Fruit fly (Drosophila melanogaster) whole organism, embryonic: ENCODE measurements around the gene Tim17b1.
A peak's percentile ranks its signal among the peaks of the same experiment; 100 is the strongest.

Source experiments
- Atf-2 ChIP-seq: fragments of 200-800 bp; sonication (Bioruptor generic); optimal IDR thresholded peaks from 2 replicates; lab custom pipeline; 2016; ENCODE audit warnings: missing biosample characterization, missing genetic modification characterization
- Atf6 ChIP-seq: fragments of 200-800 bp; sonication (Bioruptor generic); IDR thresholded peaks from 2 replicates; pipeline ENCODE4 v1.3.6; 2022; ENCODE audit warnings: missing biosample characterization, missing genetic modification characterization
- CG11247 ChIP-seq: fragments of 200-800 bp; sonication (Bioruptor generic); IDR thresholded peaks from 2 replicates; pipeline ENCODE4 v1.3.6; 2022; ENCODE audit warnings: missing biosample characterization, missing genetic modification characterization
- CG11456 ChIP-seq: fragments of 200-800 bp; sonication (Bioruptor generic); IDR thresholded peaks from 3 replicates; pipeline ENCODE4 v1.3.6; 2022; ENCODE audit warnings: missing biosample characterization, missing genetic modification characterization
- CG11504 ChIP-seq: fragments of 200-800 bp; sonication (Bioruptor generic); optimal IDR thresholded peaks from 3 replicates; lab custom pipeline; 2019; ENCODE audit warnings: missing biosample characterization, mild to moderate bottlenecking, missing genetic modification characterization, moderate library complexity
- CG11696 ChIP-seq: fragments of 200-800 bp; sonication (Bioruptor generic); IDR thresholded peaks from 2 replicates; pipeline ENCODE4 v1.3.6; 2022; ENCODE audit warnings: missing biosample characterization, missing genetic modification characterization
- CG11723 ChIP-seq: fragments of 200-800 bp; sonication (Bioruptor generic); optimal IDR thresholded peaks from 2 replicates; lab custom pipeline; 2017; ENCODE audit warnings: missing biosample characterization, mild to moderate bottlenecking, missing genetic modification characterization
- CG14441 ChIP-seq: fragments of 200-800 bp; sonication (Bioruptor generic); IDR thresholded peaks from 2 replicates; pipeline ENCODE4 v1.3.6; 2022; ENCODE audit warnings: missing biosample characterization, missing genetic modification characterization
- CG3281 ChIP-seq: fragments of 200-800 bp; sonication (Bioruptor generic); optimal IDR thresholded peaks from 3 replicates; lab custom pipeline; 2017; ENCODE audit warnings: missing biosample characterization, mild to moderate bottlenecking, missing genetic modification characterization
- CG6175 ChIP-seq: fragments of 200-800 bp; sonication (Bioruptor generic); IDR thresholded peaks from 3 replicates; pipeline ENCODE4 v1.3.6; 2022; ENCODE audit warnings: missing biosample characterization, missing genetic modification characterization
- CG8478 ChIP-seq: fragments of >200 bp; optimal IDR thresholded peaks from 2 replicates; lab custom pipeline; 2018
- CG8944 ChIP-seq: fragments of 200-800 bp; sonication (Bioruptor generic); optimal IDR thresholded peaks from 3 replicates; lab custom pipeline; 2016; ENCODE audit warnings: missing biosample characterization, missing genetic modification characterization
- CG9727 ChIP-seq: fragments of 200-800 bp; sonication (Bioruptor generic); optimal IDR thresholded peaks from 3 replicates; lab custom pipeline; 2017; ENCODE audit warnings: missing biosample characterization, mild to moderate bottlenecking, missing genetic modification characterization
- Dbx ChIP-seq: fragments of 200-800 bp; sonication (Bioruptor generic); IDR thresholded peaks from 3 replicates; pipeline ENCODE4 v1.3.6; 2022; ENCODE audit warnings: missing biosample characterization, missing genetic modification characterization
- Dll ChIP-seq: fragments of 200-800 bp; sonication (Bioruptor generic); IDR thresholded peaks from 4 replicates; pipeline ENCODE4 v1.3.6; 2022; ENCODE audit warnings: missing biosample characterization, missing genetic modification characterization; ENCODE audit not compliant: partially characterized antibody
- Ets65A ChIP-seq: fragments of 200-800 bp; sonication (Bioruptor generic); peaks from one replicate; lab custom pipeline; 2016; ENCODE audit warnings: missing biosample characterization, missing genetic modification characterization
- H2.0 ChIP-seq: fragments of 200-800 bp; sonication (Bioruptor generic); IDR thresholded peaks from 2 replicates; pipeline ENCODE4 v1.3.6; 2022; ENCODE audit warnings: missing biosample characterization, missing genetic modification characterization
- HLH54F ChIP-seq: fragments of 200-800 bp; sonication (Bioruptor generic); optimal IDR thresholded peaks from 3 replicates; lab custom pipeline; 2016; ENCODE audit warnings: missing biosample characterization, missing genetic modification characterization
- Jarid2 ChIP-seq: fragments of 200-800 bp; sonication (Bioruptor generic); optimal IDR thresholded peaks from 3 replicates; lab custom pipeline; 2017; ENCODE audit warnings: mild to moderate bottlenecking, missing biosample characterization, missing genetic modification reagents, missing genetic modification characterization
- Med ChIP-seq: fragments of 200-800 bp; sonication (Bioruptor generic); peaks from one replicate; lab custom pipeline; 2016; ENCODE audit warnings: missing biosample characterization, missing genetic modification characterization, mild to moderate bottlenecking, inconsistent platforms, moderate library complexity
- Mrtf ChIP-seq: fragments of 200-800 bp; sonication (Bioruptor generic); IDR thresholded peaks from 3 replicates; pipeline ENCODE4 v1.3.6; 2022; ENCODE audit warnings: missing biosample characterization, missing genetic modification characterization
- NK7.1 ChIP-seq: fragments of 200-800 bp; sonication (Bioruptor generic); optimal IDR thresholded peaks from 3 replicates; lab custom pipeline; 2016; ENCODE audit warnings: missing biosample characterization, missing genetic modification characterization
- NfI ChIP-seq: fragments of 200-800 bp; sonication (Bioruptor generic); optimal IDR thresholded peaks from 3 replicates; lab custom pipeline; 2018; ENCODE audit warnings: missing biosample characterization, mild to moderate bottlenecking, missing genetic modification characterization, moderate library complexity
- Opbp ChIP-seq: fragments of 200-800 bp; sonication (Bioruptor generic); IDR thresholded peaks from 3 replicates; pipeline ENCODE4 v1.3.6; 2022; ENCODE audit warnings: missing biosample characterization, missing genetic modification characterization; ENCODE audit not compliant: partially characterized antibody
- Optix ChIP-seq: fragments of 200-800 bp; sonication (Bioruptor generic); IDR thresholded peaks from 3 replicates; pipeline ENCODE4 v1.3.6; 2022; ENCODE audit warnings: missing biosample characterization, missing genetic modification characterization
- al ChIP-seq: fragments of 200-800 bp; sonication (Bioruptor generic); IDR thresholded peaks from 2 replicates; pipeline ENCODE4 v1.3.6; 2022; ENCODE audit warnings: missing biosample characterization, missing genetic modification characterization
- amos ChIP-seq: fragments of 200-800 bp; sonication (Bioruptor generic); IDR thresholded peaks from 2 replicates; pipeline ENCODE4 v1.3.6; 2022; ENCODE audit warnings: missing biosample characterization, missing genetic modification characterization; ENCODE audit not compliant: partially characterized antibody
- ara ChIP-seq: fragments of 200-800 bp; sonication (Bioruptor generic); IDR thresholded peaks from 2 replicates; pipeline ENCODE4 v1.3.6; 2022; ENCODE audit warnings: missing biosample characterization, missing genetic modification characterization
- ci ChIP-seq: fragments of 200-800 bp; sonication (Bioruptor generic); IDR thresholded peaks from 3 replicates; pipeline ENCODE4 v1.3.6; 2022; ENCODE audit warnings: missing biosample characterization, missing genetic modification characterization
- disco-r ChIP-seq: fragments of 200-800 bp; sonication (Bioruptor generic); optimal IDR thresholded peaks from 2 replicates; lab custom pipeline; 2016; ENCODE audit warnings: missing biosample characterization, missing genetic modification characterization
- ftz-f1 ChIP-seq: fragments of 200-800 bp; sonication (Bioruptor generic); optimal IDR thresholded peaks from 2 replicates; lab custom pipeline; 2016; ENCODE audit warnings: missing biosample characterization, missing genetic modification characterization
- gcm2 ChIP-seq: fragments of 200-800 bp; sonication (Bioruptor generic); optimal IDR thresholded peaks from 2 replicates; lab custom pipeline; 2016; ENCODE audit warnings: missing biosample characterization, missing genetic modification characterization
- gsb ChIP-seq: fragments of 200-800 bp; sonication (Bioruptor generic); IDR thresholded peaks from 2 replicates; pipeline ENCODE4 v1.3.6; 2022; ENCODE audit warnings: missing biosample characterization, missing genetic modification characterization
- her ChIP-seq: fragments of 200-800 bp; sonication (Bioruptor generic); optimal IDR thresholded peaks from 2 replicates; lab custom pipeline; 2016; ENCODE audit warnings: missing biosample characterization, missing genetic modification characterization
- ind ChIP-seq: fragments of 200-800 bp; sonication (Bioruptor generic); optimal IDR thresholded peaks from 3 replicates; lab custom pipeline; 2016; ENCODE audit warnings: missing biosample characterization, missing genetic modification characterization
- jumu ChIP-seq: fragments of 200-800 bp; sonication (Bioruptor generic); optimal IDR thresholded peaks from 3 replicates; lab custom pipeline; 2016; ENCODE audit warnings: missing biosample characterization, missing genetic modification characterization
- lab ChIP-seq: fragments of 200-800 bp; sonication (Bioruptor generic); optimal IDR thresholded peaks from 3 replicates; lab custom pipeline; 2017; ENCODE audit warnings: missing biosample characterization, missing genetic modification characterization, mild to moderate bottlenecking, moderate library complexity, missing genetic modification reagents
- lmd ChIP-seq: fragments of 200-800 bp; sonication (Bioruptor generic); IDR thresholded peaks from 2 replicates; pipeline ENCODE4 v1.3.6; 2022; ENCODE audit warnings: missing biosample characterization, missing genetic modification characterization
- mld ChIP-seq: fragments of 200-800 bp; sonication (Bioruptor generic); IDR thresholded peaks from 3 replicates; pipeline ENCODE4 v1.3.6; 2022; ENCODE audit warnings: missing biosample characterization, missing genetic modification characterization; ENCODE audit not compliant: partially characterized antibody
- pnt ChIP-seq: fragments of 200-800 bp; sonication (Bioruptor generic); optimal IDR thresholded peaks from 3 replicates; lab custom pipeline; 2016; ENCODE audit warnings: missing biosample characterization, missing genetic modification characterization
- psq ChIP-seq: fragments of 200-800 bp; sonication (Bioruptor generic); optimal IDR thresholded peaks from 2 replicates; lab custom pipeline; 2017; ENCODE audit warnings: missing biosample characterization, missing genetic modification characterization
- row ChIP-seq: fragments of 200-800 bp; sonication (Bioruptor generic); IDR thresholded peaks from 3 replicates; pipeline ENCODE4 v1.3.6; 2022; ENCODE audit warnings: missing biosample characterization, missing genetic modification characterization
- seq ChIP-seq: fragments of 200-800 bp; sonication (Bioruptor generic); IDR thresholded peaks from 2 replicates; pipeline ENCODE4 v1.3.6; 2022; ENCODE audit warnings: missing biosample characterization, missing genetic modification characterization
- shn ChIP-seq: fragments of 200-800 bp; sonication (Bioruptor generic); optimal IDR thresholded peaks from 3 replicates; lab custom pipeline; 2016; ENCODE audit warnings: missing biosample characterization, missing genetic modification characterization
- slbo ChIP-seq: fragments of 200-800 bp; sonication (Bioruptor generic); IDR thresholded peaks from 2 replicates; pipeline ENCODE4 v1.3.6; 2022; ENCODE audit warnings: missing biosample characterization, missing genetic modification characterization
- sna ChIP-seq: fragments of 200-800 bp; sonication (Bioruptor generic); IDR thresholded peaks from 2 replicates; pipeline ENCODE4 v1.3.6; 2022; ENCODE audit warnings: missing biosample characterization, missing genetic modification characterization; ENCODE audit not compliant: partially characterized antibody
- sob ChIP-seq: fragments of 200-800 bp; sonication (Bioruptor generic); IDR thresholded peaks from 2 replicates; pipeline ENCODE4 v1.3.6; 2022; ENCODE audit warnings: missing biosample characterization, missing genetic modification characterization
- tin ChIP-seq: fragments of 200-800 bp; sonication (Bioruptor generic); optimal IDR thresholded peaks from 3 replicates; lab custom pipeline; 2016; ENCODE audit warnings: missing biosample characterization, missing genetic modification characterization
- vvl ChIP-seq: fragments of 200-800 bp; sonication (Bioruptor generic); IDR thresholded peaks from 2 replicates; pipeline ENCODE4 v1.3.6; 2022; ENCODE audit warnings: missing biosample characterization, missing genetic modification characterization
- zfh2 ChIP-seq: fragments of 200-800 bp; sonication (Bioruptor generic); optimal IDR thresholded peaks from 2 replicates; lab custom pipeline; 2016; ENCODE audit warnings: missing biosample characterization, missing genetic modification characterization

The Tim17b1 gene

DNA sequence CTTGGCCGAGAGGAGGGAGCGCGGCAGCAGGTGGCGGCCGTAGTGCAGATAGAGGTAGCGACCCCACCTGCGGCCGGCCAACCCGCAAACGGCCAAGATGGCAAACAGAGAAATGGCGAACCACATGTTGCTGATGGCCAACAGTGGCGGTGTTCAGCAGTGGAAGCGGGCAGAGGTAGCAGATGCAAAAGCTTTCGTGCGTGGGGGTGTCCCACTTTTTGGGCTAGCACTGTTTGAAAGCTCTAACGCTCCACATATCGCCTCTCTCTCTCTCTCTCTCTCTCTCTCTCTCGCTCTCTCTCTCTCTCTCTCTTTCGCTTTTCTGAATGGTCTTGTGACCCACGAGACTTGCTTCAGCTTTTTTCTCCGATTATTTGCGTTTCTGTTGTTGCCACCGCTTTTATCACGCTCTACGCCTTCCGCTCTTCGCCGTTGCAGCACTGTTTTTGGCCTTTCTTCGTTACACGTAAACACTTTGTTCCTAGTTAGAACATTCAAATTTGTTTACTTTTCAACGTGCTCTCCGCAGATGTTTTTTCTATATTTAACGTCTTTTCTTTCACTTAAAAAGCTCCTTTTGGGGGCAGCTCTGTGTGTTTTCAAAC lies 17.1 kb upstream of the Tim17b1 start (continued):
- TF ChIP-seq disco-r (GFP tag; lab: Kevin White, UChicago): no peak
- TF ChIP-seq CG14441 (GFP tag; lab: Robert Waterston, UW): 0 out of 2 replicates have a peak, but pooled peaks have one; percentile 12
- TF ChIP-seq sna (GFP tag; lab: Robert Waterston, UW): peak; percentile 48; the same call in 1 of the 2 replicates
- TF ChIP-seq NK7.1 (GFP tag; lab: Kevin White, UChicago): no peak
- TF ChIP-seq Optix (GFP tag; lab: Robert Waterston, UW): 0 out of 3 replicates have a peak, but pooled peaks have one; percentile 25
- peak; percentile 71 for TF ChIP-seq slbo (GFP tag; lab: Robert Waterston, UW)
- TF ChIP-seq CG11696: 0 out of 2 replicates have a peak, but pooled peaks have one; percentile 15
- TF ChIP-seq CG11456 (GFP tag; lab: Robert Waterston, UW): peak; percentile 77
- TF ChIP-seq Opbp (GFP tag; lab: Robert Waterston, UW): 0 out of 3 replicates have a peak, but pooled peaks have one; percentile 35
- peak; percentile 61 for TF ChIP-seq Ets65A (GFP tag; lab: Kevin White, UChicago)
- TF ChIP-seq CG8944 (GFP tag; lab: Kevin White, UChicago): peak; percentile 8
- TF ChIP-seq H2.0 (GFP tag; lab: Robert Waterston, UW): peak; percentile 34; the same call in 1 of the 2 replicates
- peak; percentile 22 for TF ChIP-seq HLH54F (GFP tag; lab: Kevin White, UChicago)
- peak; percentile 84 for TF ChIP-seq psq (GFP tag; lab: Kevin White, UChicago)
- TF ChIP-seq gsb (GFP tag; lab: Robert Waterston, UW): peak; percentile 8; the same call in 1 of the 2 replicates
- 0 out of 2 replicates have a peak, but pooled peaks have one; percentile 39 for TF ChIP-seq sob (GFP tag; lab: Robert Waterston, UW)
- peak; percentile 12; the same call in 1 of the 2 replicates for TF ChIP-seq al (GFP tag; lab: Robert Waterston, UW)
- TF ChIP-seq jumu (GFP tag; lab: Kevin White, UChicago): peak; percentile 23
- peak; percentile 91 for TF ChIP-seq CG11504
- TF ChIP-seq Dll (GFP tag; lab: Robert Waterston, UW): 0 out of 4 replicates have a peak, but pooled peaks have one; percentile 31
- TF ChIP-seq CG6175 (GFP tag; lab: Robert Waterston, UW): 0 out of 3 replicates have a peak, but pooled peaks have one; percentile 20
- TF ChIP-seq CG8478 (lab: Kevin White, UChicago): peak; percentile 74
- TF ChIP-seq ci (GFP tag; lab: Robert Waterston, UW): peak; percentile 75; the same call in 2 of the 3 replicates
- TF ChIP-seq pnt (GFP tag; lab: Kevin White, UChicago): no peak
- TF ChIP-seq seq (GFP tag; lab: Robert Waterston, UW): peak; percentile 39; the same call in 1 of the 2 replicates
- TF ChIP-seq mld (GFP tag; lab: Robert Waterston, UW): 0 out of 3 replicates have a peak, but pooled peaks have one; percentile 44
- peak; percentile 10; the same call in 1 of the 2 replicates for TF ChIP-seq lmd (GFP tag; lab: Robert Waterston, UW)
- TF ChIP-seq Atf-2 (GFP tag; lab: Kevin White, UChicago): no peak
- peak; percentile 21; the same call in 1 of the 2 replicates for TF ChIP-seq amos (GFP tag; lab: Robert Waterston, UW)
- peak; percentile 66; the same call in 1 of the 2 replicates for TF ChIP-seq CG11247 (GFP tag; lab: Robert Waterston, UW)
- TF ChIP-seq CG3281: no peak
- peak; percentile 27 for TF ChIP-seq her (GFP tag; lab: Kevin White, UChicago)
- peak; percentile 50 for TF ChIP-seq vvl (GFP tag; lab: Robert Waterston, UW)
- TF ChIP-seq tin: no peak
- TF ChIP-seq shn (GFP tag; lab: Kevin White, UChicago): peak; percentile 32
- TF ChIP-seq Med: peak; percentile 85
- TF ChIP-seq lab (GFP tag; lab: Kevin White, UChicago): peak; percentile 52
- peak; percentile 3 for TF ChIP-seq ind (GFP tag; lab: Kevin White, UChicago)
- peak; percentile 40; the same call in 1 of the 2 replicates for TF ChIP-seq ara (GFP tag; lab: Robert Waterston, UW)
- no peak for TF ChIP-seq CG11723 (GFP tag; lab: Kevin White, UChicago)
- TF ChIP-seq Jarid2: no peak
- 0 out of 3 replicates have a peak, but pooled peaks have one; percentile 45 for TF ChIP-seq Mrtf (GFP tag; lab: Robert Waterston, UW)
- TF ChIP-seq ftz-f1 (GFP tag; lab: Kevin White, UChicago): peak; percentile 58
- peak; percentile 47; the same call in 1 of the 2 replicates for TF ChIP-seq Atf6
- TF ChIP-seq row (GFP tag; lab: Robert Waterston, UW): peak; percentile 19; the same call in 2 of the 3 replicates
- TF ChIP-seq Dbx (GFP tag; lab: Robert Waterston, UW): peak; percentile 81
- peak; percentile 0 for TF ChIP-seq gcm2 (GFP tag; lab: Kevin White, UChicago)
- no peak for TF ChIP-seq CG9727 (GFP tag; lab: Kevin White, UChicago)
- peak; percentile 12 for TF ChIP-seq zfh2 (GFP tag; lab: Kevin White, UChicago)
- peak; percentile 23 for TF ChIP-seq NfI (GFP tag; lab: Kevin White, UChicago)
